Worm (Caenorhabditis elegans) whole organism, L2 larva: ENCODE measurements around the gene srw-84.

ENCODE experiments used
- C34F6.9 ChIP-seq: fragments of 150-350 bp; optimal IDR thresholded peaks from 2 replicates; lab custom pipeline; 2014; ENCODE audit warnings: missing biosample characterization, missing genetic modification characterization
- Y55F3AM.14 ChIP-seq: fragments of 200-800 bp; sonication (Bioruptor generic); optimal IDR thresholded peaks from 2 replicates; lab custom pipeline; 2018; ENCODE audit warnings: mild to moderate bottlenecking, missing genetic modification characterization, missing compliant biosample characterization
- ZK546.5 ChIP-seq: sonication (generic microtip); optimal IDR thresholded peaks from 2 replicates; lab custom pipeline; 2017; ENCODE audit warnings: missing biosample characterization, missing genetic modification characterization
- ama-1 ChIP-seq: fragments of 150-350 bp; optimal IDR thresholded peaks from 2 replicates; lab custom pipeline; 2018; ENCODE audit warnings: inconsistent platforms
- ceh-82 ChIP-seq: fragments of 150-350 bp; optimal IDR thresholded peaks from 2 replicates; lab custom pipeline; 2014; ENCODE audit warnings: missing biosample characterization, missing genetic modification characterization
- dmd-4 ChIP-seq: sonication (generic microtip); optimal IDR thresholded peaks from 2 replicates; lab custom pipeline; 2017; ENCODE audit warnings: missing biosample characterization, missing genetic modification characterization
- fos-1 ChIP-seq: fragments of 150-350 bp; optimal IDR thresholded peaks from 2 replicates; lab custom pipeline; 2014; ENCODE audit warnings: missing biosample characterization, missing genetic modification characterization
- gmeb-1 ChIP-seq: fragments of 150-350 bp; optimal IDR thresholded peaks from 2 replicates; lab custom pipeline; 2014; ENCODE audit warnings: missing biosample characterization, missing genetic modification characterization
- lin-11 ChIP-seq: fragments of 150-350 bp; sonication (generic microtip); optimal IDR thresholded peaks from 2 replicates; lab custom pipeline; 2014; ENCODE audit warnings: missing biosample characterization, missing genetic modification characterization, inconsistent platforms, mixed read lengths
- lin-13 ChIP-seq: fragments of 150-350 bp; optimal IDR thresholded peaks from 2 replicates; lab custom pipeline; 2014; ENCODE audit warnings: missing biosample characterization, missing genetic modification reagents, missing genetic modification characterization
- mab-5 ChIP-seq: fragments of 150-350 bp; optimal IDR thresholded peaks from 2 replicates; lab custom pipeline; 2014; ENCODE audit warnings: missing biosample characterization, missing genetic modification characterization
- nhr-11 ChIP-seq: fragments of 150-350 bp; optimal IDR thresholded peaks from 2 replicates; lab custom pipeline; 2014; ENCODE audit warnings: missing biosample characterization, missing genetic modification characterization
- nhr-12 ChIP-seq: fragments of 150-350 bp; optimal IDR thresholded peaks from 2 replicates; lab custom pipeline; 2014; ENCODE audit warnings: missing biosample characterization, missing genetic modification characterization
- nhr-129 ChIP-seq: fragments of 150-350 bp; optimal IDR thresholded peaks from 2 replicates; lab custom pipeline; 2014; ENCODE audit warnings: missing biosample characterization, missing genetic modification characterization
- nhr-237 ChIP-seq: fragments of 150-350 bp; optimal IDR thresholded peaks from 2 replicates; lab custom pipeline; 2014; ENCODE audit warnings: missing biosample characterization, missing genetic modification characterization
- nhr-25 ChIP-seq: fragments of 150-350 bp; sonication (generic microtip); optimal IDR thresholded peaks from 3 replicates; lab custom pipeline; 2014; ENCODE audit warnings: missing biosample characterization, missing genetic modification characterization
- peb-1 ChIP-seq: fragments of 150-350 bp; optimal IDR thresholded peaks from 2 replicates; lab custom pipeline; 2014; ENCODE audit warnings: missing biosample characterization, missing genetic modification characterization
- skn-1 ChIP-seq: sonication (generic microtip); optimal IDR thresholded peaks from 2 replicates; lab custom pipeline; 2017; ENCODE audit warnings: missing biosample characterization, missing genetic modification characterization
- snpc-4 ChIP-seq: fragments of 150-350 bp; optimal IDR thresholded peaks from 2 replicates; lab custom pipeline; 2014; ENCODE audit warnings: missing biosample characterization, missing genetic modification characterization
- unc-39 ChIP-seq: fragments of 150-350 bp; optimal IDR thresholded peaks from 2 replicates; lab custom pipeline; 2014; ENCODE audit warnings: missing biosample characterization, missing genetic modification characterization
- unc-62 ChIP-seq: fragments of 150-350 bp; optimal IDR thresholded peaks from 2 replicates; lab custom pipeline; 2014; ENCODE audit warnings: missing biosample characterization, missing genetic modification reagents, missing genetic modification characterization

The srw-84 gene

DNA sequence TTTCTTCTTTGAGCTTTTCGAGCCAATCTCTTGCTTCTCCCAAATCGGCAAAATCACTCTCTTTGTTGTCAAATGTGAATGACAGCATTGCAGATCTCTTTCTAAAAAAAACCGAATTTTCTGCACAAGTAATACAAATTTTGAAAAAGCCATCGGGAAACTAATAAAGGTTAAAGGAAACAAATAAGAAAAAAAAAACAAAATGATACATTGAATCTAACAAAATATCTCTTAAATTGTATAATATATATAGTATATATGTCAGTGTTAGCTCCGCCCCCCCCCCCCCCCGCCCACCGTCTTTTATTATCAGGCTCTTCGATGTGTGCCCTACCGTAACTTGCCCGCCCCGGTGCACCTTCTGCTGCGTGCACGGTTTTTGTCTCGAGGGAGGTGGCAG, 51.9 kb downstream of the srw-84 start, which contains the start of gene C25F9.11:
Gene C25F9.11, minus strand, starts transcription at position 101 of the 400 bp plus-strand sequence.
- TF ChIP-seq Y55F3AM.14 (GFP tag; lab: Kevin White, UChicago) (no peak), ZK546.5 (no peak), snpc-4 (tag; lab: Kevin White, UChicago) (no peak), dmd-4 (tag; lab: Kevin White, UChicago) (no peak), ceh-82 (tag; lab: Kevin White, UChicago) (no peak), nhr-237 (tag; lab: Kevin White, UChicago) (no peak), C34F6.9 (no peak), skn-1 (tag; lab: Kevin White, UChicago) (no peak), gmeb-1 (tag; lab: Kevin White, UChicago) (no peak), lin-11 (tag; lab: Kevin White, UChicago) (no peak), nhr-129 (tag; lab: Kevin White, UChicago) (no peak), peb-1 (tag; lab: Kevin White, UChicago) (no peak), nhr-25 (no peak), nhr-12 (tag; lab: Kevin White, UChicago) (no peak), mab-5 (tag; lab: Kevin White, UChicago) (no peak), lin-13 (GFP tag; lab: Kevin White, UChicago) (no peak), nhr-11 (tag; lab: Kevin White, UChicago) (no peak), unc-62 (no peak), ama-1 (lab: Kevin White, UChicago) (no peak)

DNA sequence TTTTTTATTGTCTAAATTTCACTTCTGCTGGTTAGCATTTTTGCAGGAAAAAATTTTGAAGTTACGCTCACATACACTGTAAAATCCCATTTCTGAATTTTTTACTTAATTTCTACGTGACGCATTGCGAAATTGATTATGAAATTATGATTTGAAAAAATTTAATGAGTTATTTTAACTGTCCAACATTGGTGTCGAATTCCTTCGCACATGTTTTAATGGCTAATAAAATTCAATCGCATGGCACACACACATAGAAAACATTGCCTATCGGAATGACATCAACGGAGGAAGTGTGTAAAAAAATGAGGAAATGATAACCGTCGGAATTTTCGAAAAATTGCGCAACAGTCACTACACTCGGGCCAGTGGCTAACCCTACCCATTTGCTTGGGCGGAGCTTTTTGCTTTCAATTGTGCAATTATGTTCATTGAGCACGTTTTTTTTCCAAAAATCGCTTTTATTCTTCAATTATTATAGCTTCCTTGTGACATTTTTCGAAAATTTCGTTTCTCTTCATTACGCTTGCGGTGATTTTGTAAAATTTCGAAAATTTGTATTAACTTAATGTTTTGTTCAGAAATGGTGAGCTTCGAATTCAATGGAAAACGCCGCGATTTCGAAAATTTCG, 52.9 kb downstream of the srw-84 start, which contains the start of gene C25F9.16:
Gene C25F9.16, plus strand, starts transcription at position 582 of the 632 bp plus-strand sequence.
- no peak for TF ChIP-seq unc-39
- peak; percentile 10 for TF ChIP-seq fos-1 (tag; lab: Kevin White, UChicago)
- no peak for TF ChIP-seq lin-13 (GFP tag; lab: Kevin White, UChicago)
- TF ChIP-seq C34F6.9 = no peak
- no peak for TF ChIP-seq nhr-11 (tag; lab: Kevin White, UChicago)
- TF ChIP-seq, all 48 proteins: peak for 1
